Fruit fly (Drosophila melanogaster) whole organism, adult: ENCODE measurements around the gene Dus4.

Experiments used
- CG14711 ChIP-seq: fragments of 200-800 bp; sonication (Bioruptor generic); optimal IDR thresholded peaks from 2 replicates; lab custom pipeline; 2018; ENCODE audit warnings: missing biosample characterization, mild to moderate bottlenecking, missing genetic modification characterization, moderate library complexity
- CG1620 ChIP-seq: fragments of 200-800 bp; sonication (Bioruptor generic); optimal IDR thresholded peaks from 2 replicates; lab custom pipeline; 2016; ENCODE audit warnings: missing biosample characterization, missing genetic modification characterization
- CG7045 ChIP-seq: fragments of 200-800 bp; sonication (Bioruptor generic); optimal IDR thresholded peaks from 2 replicates; lab custom pipeline; 2017; ENCODE audit warnings: missing biosample characterization, mild to moderate bottlenecking, missing genetic modification characterization
- Clk ChIP-seq: fragments of 200-800 bp; sonication (Bioruptor generic); optimal IDR thresholded peaks from 2 replicates; lab custom pipeline; 2017; ENCODE audit warnings: missing biosample characterization, missing genetic modification characterization
- Hr96 ChIP-seq: fragments of 200-800 bp; sonication (Bioruptor generic); optimal IDR thresholded peaks from 2 replicates; lab custom pipeline; 2016; ENCODE audit warnings: missing biosample characterization, missing genetic modification characterization
- Mnt ChIP-seq: fragments of 200-800 bp; sonication (Bioruptor generic); optimal IDR thresholded peaks from 2 replicates; lab custom pipeline; 2016; ENCODE audit warnings: missing biosample characterization, mild to moderate bottlenecking, missing genetic modification characterization
- cic ChIP-seq: fragments of 200-800 bp; sonication (Bioruptor generic); optimal IDR thresholded peaks from 2 replicates; lab custom pipeline; 2017; ENCODE audit warnings: missing biosample characterization, mild to moderate bottlenecking, missing genetic modification characterization, moderate library complexity
- kay ChIP-seq: fragments of 200-800 bp; sonication (Bioruptor generic); peaks from one replicate; lab custom pipeline; 2016; ENCODE audit warnings: missing biosample characterization, missing genetic modification characterization, borderline replicate concordance
- ovo ChIP-seq: fragments of 200-800 bp; sonication (Bioruptor generic); optimal IDR thresholded peaks from 2 replicates; lab custom pipeline; 2016; ENCODE audit warnings: missing biosample characterization, missing genetic modification characterization

dm6 chr2L:19089385-19089784, 26.3 kb downstream of the Dus4 start:
- TF ChIP-seq kay (GFP tag; lab: Kevin White, UChicago) (no peak), CG1620 (GFP tag; lab: Kevin White, UChicago) (no peak), ovo (GFP tag; lab: Kevin White, UChicago) (no peak), CG14711 (tag; lab: Kevin White, UChicago) (no peak), cic (GFP tag; lab: Kevin White, UChicago) (no peak), Clk (no peak), Hr96 (no peak), CG7045 (GFP tag; lab: Kevin White, UChicago) (no peak), Mnt (GFP tag; lab: Kevin White, UChicago) (no peak)
